Worm (Caenorhabditis elegans) whole organism, L3 larva: ENCODE data around the gene arl-8.

ENCODE experiments used
- R02D3.7 ChIP-seq: fragments of 150-350 bp; optimal IDR thresholded peaks from 2 replicates; lab custom pipeline; 2014; ENCODE audit warnings: missing biosample characterization, missing genetic modification characterization
- aly-2 ChIP-seq: fragments of 150-350 bp; optimal IDR thresholded peaks from 2 replicates; lab custom pipeline; 2014; ENCODE audit warnings: missing biosample characterization, missing genetic modification characterization
- ama-1 ChIP-seq: fragments of 150-350 bp; optimal IDR thresholded peaks from 2 replicates; lab custom pipeline; 2018
- ceh-16 ChIP-seq: sonication (generic microtip); optimal IDR thresholded peaks from 2 replicates; lab custom pipeline; 2017; ENCODE audit warnings: missing biosample characterization, missing genetic modification characterization
- ceh-28 ChIP-seq: fragments of 150-350 bp; optimal IDR thresholded peaks from 2 replicates; lab custom pipeline; 2014; ENCODE audit warnings: missing biosample characterization, missing genetic modification reagents, missing genetic modification characterization
- egl-27 ChIP-seq: sonication (generic microtip); optimal IDR thresholded peaks from 4 replicates; lab custom pipeline; 2017; ENCODE audit warnings: missing biosample characterization, missing genetic modification reagents, missing genetic modification characterization
- egl-5 ChIP-seq: fragments of 150-350 bp; optimal IDR thresholded peaks from 2 replicates; lab custom pipeline; 2017; ENCODE audit warnings: missing biosample characterization, missing genetic modification reagents, missing genetic modification characterization, inconsistent platforms
- elt-1 ChIP-seq: fragments of 150-350 bp; optimal IDR thresholded peaks from 2 replicates; lab custom pipeline; 2014; ENCODE audit warnings: missing biosample characterization, missing genetic modification characterization
- fkh-10 ChIP-seq: sonication (generic microtip); optimal IDR thresholded peaks from 2 replicates; lab custom pipeline; 2017; ENCODE audit warnings: missing biosample characterization, missing genetic modification reagents, missing genetic modification characterization
- fkh-2 ChIP-seq: fragments of 150-350 bp; optimal IDR thresholded peaks from 2 replicates; lab custom pipeline; 2014; ENCODE audit warnings: missing biosample characterization, missing genetic modification reagents, missing genetic modification characterization
- fos-1 ChIP-seq: fragments of 150-350 bp; optimal IDR thresholded peaks from 2 replicates; lab custom pipeline; 2014; ENCODE audit warnings: missing biosample characterization, missing genetic modification characterization
- hmg-11 ChIP-seq: sonication (generic microtip); optimal IDR thresholded peaks from 2 replicates; lab custom pipeline; 2016; ENCODE audit warnings: missing genetic modification characterization, missing compliant biosample characterization
- jun-1 ChIP-seq: fragments of 150-350 bp; optimal IDR thresholded peaks from 2 replicates; lab custom pipeline; 2014; ENCODE audit warnings: missing biosample characterization, missing genetic modification reagents, missing genetic modification characterization
- lin-15B ChIP-seq: fragments of 150-350 bp; optimal IDR thresholded peaks from 2 replicates; lab custom pipeline; 2014; ENCODE audit warnings: missing biosample characterization, missing genetic modification characterization
- lin-39 ChIP-seq: fragments of 150-350 bp; optimal IDR thresholded peaks from 2 replicates; lab custom pipeline; 2018; ENCODE audit warnings: missing biosample characterization, missing genetic modification reagents, missing genetic modification characterization
- mdl-1 ChIP-seq: fragments of 150-350 bp; optimal IDR thresholded peaks from 2 replicates; lab custom pipeline; 2014; ENCODE audit warnings: missing biosample characterization, missing genetic modification characterization
- mml-1 ChIP-seq: fragments of 150-350 bp; sonication (generic microtip); optimal IDR thresholded peaks from 3 replicates; lab custom pipeline; 2014; ENCODE audit warnings: missing biosample characterization, missing genetic modification characterization
- nhr-11 ChIP-seq: fragments of 150-350 bp; optimal IDR thresholded peaks from 2 replicates; lab custom pipeline; 2014; ENCODE audit warnings: missing biosample characterization, missing genetic modification characterization
- nhr-23 ChIP-seq: fragments of 150-350 bp; optimal IDR thresholded peaks from 2 replicates; lab custom pipeline; 2014; ENCODE audit warnings: missing biosample characterization, missing genetic modification reagents, missing genetic modification characterization
- nhr-237 ChIP-seq: fragments of 150-350 bp; optimal IDR thresholded peaks from 2 replicates; lab custom pipeline; 2014; ENCODE audit warnings: missing biosample characterization, missing genetic modification characterization
- nhr-25 ChIP-seq: sonication (generic microtip); optimal IDR thresholded peaks from 2 replicates; lab custom pipeline; 2017; ENCODE audit warnings: missing biosample characterization, missing genetic modification characterization
- nhr-28 ChIP-seq: fragments of 150-350 bp; optimal IDR thresholded peaks from 2 replicates; lab custom pipeline; 2014; ENCODE audit warnings: missing biosample characterization, missing genetic modification characterization
- nhr-43 ChIP-seq: sonication (generic microtip); optimal IDR thresholded peaks from 2 replicates; lab custom pipeline; 2016; ENCODE audit warnings: mild to moderate bottlenecking, missing genetic modification characterization, missing compliant biosample characterization; ENCODE audit not compliant: poor library complexity, severe bottlenecking
- nhr-67 ChIP-seq: fragments of 150-350 bp; optimal IDR thresholded peaks from 2 replicates; lab custom pipeline; 2014; ENCODE audit warnings: missing biosample characterization, missing genetic modification characterization
- nhr-77 ChIP-seq: fragments of 150-350 bp; optimal IDR thresholded peaks from 2 replicates; lab custom pipeline; 2014; ENCODE audit warnings: missing biosample characterization, missing genetic modification characterization
- pha-4 ChIP-seq: fragments of 150-350 bp; optimal IDR thresholded peaks from 2 replicates; lab custom pipeline; 2014; ENCODE audit warnings: missing biosample characterization, missing genetic modification reagents, missing genetic modification characterization
- pqm-1 ChIP-seq: fragments of 150-350 bp; optimal IDR thresholded peaks from 2 replicates; lab custom pipeline; 2017; ENCODE audit warnings: missing biosample characterization, missing genetic modification characterization, inconsistent platforms
- sea-2 ChIP-seq: fragments of 150-350 bp; sonication (generic microtip); optimal IDR thresholded peaks from 4 replicates; lab custom pipeline; 2014; ENCODE audit warnings: missing biosample characterization, missing genetic modification reagents, missing genetic modification characterization
- skn-1 ChIP-seq: fragments of 150-350 bp; optimal IDR thresholded peaks from 2 replicates; lab custom pipeline; 2014; ENCODE audit warnings: missing biosample characterization, missing genetic modification characterization
- snpc-4 ChIP-seq: fragments of 150-350 bp; optimal IDR thresholded peaks from 2 replicates; lab custom pipeline; 2014; ENCODE audit warnings: missing biosample characterization, missing genetic modification characterization
- unc-39 ChIP-seq: sonication (generic microtip); optimal IDR thresholded peaks from 4 replicates; lab custom pipeline; 2017; ENCODE audit warnings: missing biosample characterization, missing genetic modification characterization
- ztf-11 ChIP-seq: fragments of 150-350 bp; optimal IDR thresholded peaks from 2 replicates; lab custom pipeline; 2014; ENCODE audit warnings: missing biosample characterization, missing genetic modification characterization

Gene arl-8

DNA sequence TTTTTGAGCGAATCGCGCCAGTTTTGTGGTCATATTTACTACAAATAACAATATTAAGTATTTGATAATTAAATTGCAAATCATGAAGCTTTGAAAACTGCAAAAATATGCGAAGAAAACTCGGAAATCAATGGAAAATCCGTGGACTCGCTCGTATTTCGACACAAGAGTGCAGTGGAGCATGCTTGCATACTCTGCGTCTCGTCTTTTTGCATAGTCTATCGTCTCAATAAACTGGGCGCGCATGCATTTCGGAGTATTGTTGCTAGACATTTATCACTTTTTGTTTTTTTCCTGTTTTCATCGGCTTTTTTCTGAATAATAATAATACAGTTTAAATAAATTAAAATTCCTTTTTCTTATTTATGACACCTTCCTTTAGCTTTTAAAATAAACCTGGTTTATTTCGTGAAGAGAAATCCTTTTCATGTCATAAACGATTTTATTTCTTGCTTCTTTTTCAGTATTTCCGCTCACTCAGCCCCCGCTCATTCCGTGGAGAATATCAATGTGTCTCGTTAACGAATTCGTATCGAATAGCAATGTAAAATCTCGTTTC is 30.2 kb upstream of the arl-8 start, which contains the start of the genes mrps-7 and Y57G11C.3 (continued):
- TF ChIP-seq egl-5 (tag; lab: Kevin White, UChicago), result peak; percentile 95
- no peak for TF ChIP-seq nhr-28 (tag; lab: Kevin White, UChicago)
- no peak for TF ChIP-seq ztf-11 (tag; lab: Kevin White, UChicago)
- peak; percentile 45 for TF ChIP-seq fkh-10 (GFP tag; lab: Kevin White, UChicago)
- peak; percentile 80 for TF ChIP-seq ceh-28 (tag; lab: Kevin White, UChicago)
- peak; percentile 98 for TF ChIP-seq lin-15B (tag; lab: Kevin White, UChicago)
- no peak for TF ChIP-seq fkh-2 (tag; lab: Kevin White, UChicago)
- TF ChIP-seq nhr-23 (tag; lab: Kevin White, UChicago), result peak; percentile 94
- no peak for TF ChIP-seq unc-39
- TF ChIP-seq elt-1, result peak; percentile 68
- TF ChIP-seq egl-27 (tag; lab: Kevin White, UChicago), result peak; percentile 15
- peak; percentile 93 for TF ChIP-seq nhr-25 (tag; lab: Kevin White, UChicago)
- TF ChIP-seq nhr-77, result peak; percentile 59
- TF ChIP-seq nhr-67 (tag; lab: Kevin White, UChicago), result no peak
- TF ChIP-seq pha-4 (tag; lab: Kevin White, UChicago), result peak; percentile 96
- TF ChIP-seq mdl-1 (tag; lab: Kevin White, UChicago), result no peak
- peak; percentile 72 for TF ChIP-seq jun-1
- no peak for TF ChIP-seq mml-1
- TF ChIP-seq hmg-11, result peak; percentile 82
- TF ChIP-seq ceh-16, result no peak
- no peak for TF ChIP-seq sea-2 (GFP tag; lab: Kevin White, UChicago)
- peak; percentile 93 for TF ChIP-seq skn-1 (tag; lab: Kevin White, UChicago)
- TF ChIP-seq snpc-4 (tag; lab: Kevin White, UChicago), result peak; percentile 84

DNA sequence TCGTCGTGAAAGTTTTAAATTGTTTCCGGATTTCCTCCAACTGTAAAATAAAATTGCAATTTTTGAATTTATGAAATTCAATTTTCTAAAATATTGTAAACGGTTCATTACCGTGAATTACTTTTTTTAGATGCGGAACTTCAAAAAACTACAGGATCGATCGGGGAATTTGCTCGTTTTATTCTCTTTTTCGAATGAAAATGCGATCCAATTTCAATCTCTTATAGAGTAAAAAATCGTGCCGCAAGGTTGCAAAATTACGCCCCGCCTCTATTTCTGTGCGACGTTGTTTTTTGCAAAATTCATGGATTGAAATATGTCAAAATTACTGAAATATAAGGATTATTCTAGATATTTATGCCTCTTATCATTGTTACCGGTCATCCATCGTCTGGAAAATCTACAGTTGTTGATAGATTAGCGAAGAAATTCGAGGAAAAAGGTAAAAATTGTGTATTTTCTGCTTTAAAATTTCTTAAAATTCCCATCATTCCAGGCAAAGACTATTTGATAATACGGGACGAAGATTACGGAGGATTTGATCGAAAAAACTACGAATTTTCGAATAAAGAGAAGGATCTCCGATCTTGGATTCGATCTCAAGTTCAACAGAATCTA is 28.6 kb upstream of the arl-8 start, which contains the start of gene Y57G11C.43:
Y57G11C.43 (plus strand) TSS at position 224 of the 618 bp plus-strand sequence.
- TF ChIP-seq pqm-1 (tag; lab: Kevin White, UChicago) (no peak), ama-1 (lab: Kevin White, UChicago) (peak; percentile 43)

DNA sequence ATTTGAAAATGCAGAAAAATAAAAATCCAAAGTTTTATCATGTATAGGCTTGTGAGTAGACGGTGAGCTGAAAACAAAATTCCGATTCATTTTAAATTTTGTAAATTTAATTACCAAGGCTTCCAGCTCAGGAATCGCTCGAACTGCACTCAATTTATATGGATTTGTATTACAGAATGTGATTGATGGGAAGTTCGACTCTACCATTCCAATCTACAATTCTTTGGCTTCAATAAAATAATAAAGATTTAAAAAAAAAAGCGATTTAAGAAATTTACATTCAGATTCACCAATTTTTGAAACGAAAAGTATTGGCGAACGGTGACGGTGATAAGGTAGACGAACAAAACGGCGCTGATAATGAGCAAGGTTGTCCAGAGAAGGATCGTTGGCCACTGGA is 27.3 kb upstream of the arl-8 start:
- TF ChIP-seq ceh-16 (no peak), egl-5 (tag; lab: Kevin White, UChicago) (no peak), nhr-11 (tag; lab: Kevin White, UChicago) (no peak), nhr-25 (tag; lab: Kevin White, UChicago) (no peak), aly-2 (tag; lab: Kevin White, UChicago) (no peak), R02D3.7 (tag; lab: Kevin White, UChicago) (no peak), sea-2 (GFP tag; lab: Kevin White, UChicago) (no peak), ama-1 (lab: Kevin White, UChicago) (no peak), fkh-2 (tag; lab: Kevin White, UChicago) (no peak), nhr-43 (tag; lab: Kevin White, UChicago) (no peak), lin-39 (no peak), lin-15B (tag; lab: Kevin White, UChicago) (no peak), nhr-237 (tag; lab: Kevin White, UChicago) (no peak), ceh-28 (tag; lab: Kevin White, UChicago) (no peak), ztf-11 (tag; lab: Kevin White, UChicago) (no peak), nhr-28 (tag; lab: Kevin White, UChicago) (no peak)

DNA sequence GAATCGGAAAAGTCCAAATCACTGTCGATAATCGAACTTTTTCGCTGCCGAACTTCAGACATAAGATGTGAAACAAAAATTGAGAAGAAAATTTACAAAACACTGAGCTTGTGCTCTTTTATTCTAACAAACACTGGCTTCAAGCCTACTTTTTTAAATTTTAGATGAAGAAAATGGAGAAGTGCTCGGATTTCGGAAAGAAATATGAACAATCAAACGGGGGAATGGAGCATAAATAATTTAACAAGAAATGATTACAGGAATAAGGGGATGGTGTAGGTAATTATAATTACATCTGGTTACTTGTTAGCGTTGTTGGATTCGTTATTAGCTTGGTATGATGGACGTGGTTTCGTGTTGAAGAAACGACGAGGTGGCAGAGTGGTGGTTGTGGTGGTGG is 26.6 kb upstream of the arl-8 start, which contains the start of gene degl-1:
degl-1 (minus strand) TSS at position 101 of the 400 bp plus-strand sequence.
- no peak for TF ChIP-seq snpc-4 (tag; lab: Kevin White, UChicago)
- TF ChIP-seq fkh-2 (tag; lab: Kevin White, UChicago), result no peak
- TF ChIP-seq fos-1, result no peak
- no peak for TF ChIP-seq nhr-67 (tag; lab: Kevin White, UChicago)
- TF ChIP-seq, all 47 proteins: peak for 0
